Fruit fly (Drosophila melanogaster): ENCODE measurements around the gene CG13671.
A peak's percentile ranks its signal among the peaks of the same experiment; 100 is the strongest.

CG13671 gene

DNA sequence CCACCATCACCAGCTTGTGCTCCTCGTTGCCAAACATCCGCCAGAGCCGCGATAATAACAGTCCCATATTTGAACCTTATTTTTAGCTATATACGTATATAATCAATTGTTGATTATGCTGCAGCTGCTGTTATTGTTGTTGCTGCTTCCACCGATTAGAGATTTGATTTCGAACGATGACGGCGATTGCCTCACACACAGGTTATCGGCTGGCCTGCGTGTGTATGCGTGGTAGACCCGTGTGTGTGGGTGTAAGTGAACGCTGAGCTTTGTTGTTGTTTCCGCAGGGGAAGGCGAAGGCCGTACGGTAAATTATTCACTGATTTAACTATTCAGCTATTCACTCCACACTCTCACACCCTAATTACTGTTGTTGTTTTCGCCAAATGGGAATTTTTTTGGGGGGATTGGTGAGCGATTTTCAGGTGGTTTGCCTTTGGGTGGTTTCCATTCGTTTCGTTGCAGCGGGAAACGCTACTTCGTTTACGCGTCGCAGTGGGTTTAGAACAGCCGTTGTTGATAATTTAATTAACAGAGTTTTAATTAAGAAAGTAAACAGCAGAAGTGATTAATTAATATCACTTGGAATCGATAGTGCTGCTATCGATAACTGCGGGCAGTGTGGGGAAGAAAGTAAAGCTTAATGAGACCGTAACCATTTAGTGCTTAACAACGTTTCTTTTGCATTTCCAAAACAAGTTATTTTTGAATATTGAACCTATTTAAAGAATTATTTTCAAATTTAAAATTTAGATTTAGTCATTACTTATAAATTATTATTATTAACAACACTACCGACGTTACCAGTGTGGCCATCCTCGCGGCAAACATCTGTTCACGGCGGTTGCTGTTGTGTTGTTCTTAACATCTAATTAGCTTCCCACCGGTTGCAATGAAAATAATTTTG is at the start of gene CG13671, which contains the start of gene Arl5:
Gene CG13671, plus strand, starts transcription at position 841 of the 907 bp plus-strand sequence.
Gene Arl5, minus strand, starts transcription at position 616 of the 907 bp plus-strand sequence.
- TF ChIP-seq CG12768 (GFP tag; optimal IDR thresholded peaks at IDR 0.05) (peak; percentile 57), cnc (optimal IDR thresholded peaks at IDR 0.05) (no peak), cic (GFP tag; optimal IDR thresholded peaks at IDR 0.05) (peak; percentile 54), pad (GFP tag; optimal IDR thresholded peaks at IDR 0.05) (peak; percentile 100), CG5204 (GFP tag; optimal IDR thresholded peaks at IDR 0.05) (no peak), kay (GFP tag; ENCODE audit: borderline replicate concordance) (no peak), bab1 (GFP tag; optimal IDR thresholded peaks at IDR 0.05) (peak; percentile 84), CG7101 (tag; optimal IDR thresholded peaks at IDR 0.05) (peak; percentile 80), Hr96 (GFP tag; optimal IDR thresholded peaks at IDR 0.05) (no peak), tj (GFP tag; optimal IDR thresholded peaks at IDR 0.05) (peak; percentile 31), Clk (GFP tag; optimal IDR thresholded peaks at IDR 0.05) (peak; percentile 60), ovo (GFP tag; optimal IDR thresholded peaks at IDR 0.05) (peak; percentile 83), CG1620 (GFP tag; optimal IDR thresholded peaks at IDR 0.05) (peak; percentile 66), CG33017 (tag; optimal IDR thresholded peaks at IDR 0.05) (peak; percentile 44), CG11617 (GFP tag; optimal IDR thresholded peaks at IDR 0.05) (peak; percentile 82), Crg-1 (GFP tag; optimal IDR thresholded peaks at IDR 0.05) (peak; percentile 72), toe (GFP tag; optimal IDR thresholded peaks at IDR 0.05) (no peak), CG14711 (tag; optimal IDR thresholded peaks at IDR 0.05) (peak; percentile 83), CG7045 (GFP tag; optimal IDR thresholded peaks at IDR 0.05) (peak; percentile 66), Mnt (GFP tag; optimal IDR thresholded peaks at IDR 0.05) (peak; percentile 32)

DNA sequence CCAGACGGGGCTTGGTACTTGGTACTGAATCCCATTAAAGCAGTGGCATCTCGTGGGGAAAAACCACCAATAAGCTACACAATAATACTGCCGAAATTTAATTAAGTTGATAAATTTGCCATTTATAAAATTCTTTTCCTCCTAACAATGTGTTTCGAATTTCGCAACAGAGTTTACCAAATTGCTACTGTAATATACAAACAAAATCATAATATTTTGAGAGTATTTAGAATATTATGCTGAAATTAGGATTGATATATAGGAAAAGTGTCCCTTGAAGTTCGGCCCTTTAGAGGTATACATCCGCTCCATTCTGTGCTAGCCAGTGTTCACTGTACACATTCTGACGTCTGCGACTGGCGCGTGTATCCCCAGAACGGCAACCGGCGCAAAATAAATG is 15.2 kb upstream of the CG13671 start:
- TF ChIP-seq CG7101 (tag; optimal IDR thresholded peaks at IDR 0.05): no peak
- TF ChIP-seq CG33017 (tag; optimal IDR thresholded peaks at IDR 0.05): no peak
- no peak for TF ChIP-seq Clk (GFP tag; optimal IDR thresholded peaks at IDR 0.05)
- TF ChIP-seq CG5204 (GFP tag; optimal IDR thresholded peaks at IDR 0.05): no peak
- no peak for TF ChIP-seq toe (GFP tag; optimal IDR thresholded peaks at IDR 0.05)
- no peak for TF ChIP-seq bab1 (GFP tag; optimal IDR thresholded peaks at IDR 0.05)
- no peak for TF ChIP-seq tj (GFP tag; optimal IDR thresholded peaks at IDR 0.05)
- TF ChIP-seq kay (GFP tag; ENCODE audit: borderline replicate concordance): no peak
- TF ChIP-seq Crg-1 (GFP tag; optimal IDR thresholded peaks at IDR 0.05): no peak

DNA sequence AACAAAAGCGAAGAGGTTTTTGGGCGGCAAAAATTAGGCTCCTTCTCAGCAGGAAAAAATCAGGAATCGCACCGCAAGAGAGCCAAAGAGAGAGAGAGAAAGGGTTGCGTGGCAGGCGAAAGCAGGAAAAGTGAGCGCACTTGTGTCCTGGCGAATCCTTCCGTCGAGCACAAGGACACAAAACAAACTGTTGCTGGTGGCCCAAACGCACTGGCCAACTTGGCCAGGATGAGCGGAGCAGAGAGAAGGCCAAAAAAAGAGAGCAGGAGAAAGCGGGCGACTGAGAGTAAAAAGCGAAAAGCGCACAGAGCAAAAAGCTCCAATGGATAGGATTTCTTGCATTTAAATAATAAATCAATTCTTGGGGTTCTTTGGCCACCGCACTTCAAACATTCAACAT is 14.6 kb upstream of the CG13671 start:
- TF ChIP-seq CG7101 (tag; optimal IDR thresholded peaks at IDR 0.05) (no peak), toe (GFP tag; optimal IDR thresholded peaks at IDR 0.05) (no peak), CG1620 (GFP tag; optimal IDR thresholded peaks at IDR 0.05) (no peak), CG14711 (tag; optimal IDR thresholded peaks at IDR 0.05) (no peak), bab1 (GFP tag; optimal IDR thresholded peaks at IDR 0.05) (no peak), Mnt (GFP tag; optimal IDR thresholded peaks at IDR 0.05) (no peak), tj (GFP tag; optimal IDR thresholded peaks at IDR 0.05) (no peak), Crg-1 (GFP tag; optimal IDR thresholded peaks at IDR 0.05) (no peak), CG7045 (GFP tag; optimal IDR thresholded peaks at IDR 0.05) (no peak), kay (GFP tag; ENCODE audit: borderline replicate concordance) (no peak), pad (GFP tag; optimal IDR thresholded peaks at IDR 0.05) (no peak), CG12768 (GFP tag; optimal IDR thresholded peaks at IDR 0.05) (no peak), cnc (optimal IDR thresholded peaks at IDR 0.05) (no peak), Hr96 (GFP tag; optimal IDR thresholded peaks at IDR 0.05) (no peak), CG11617 (GFP tag; optimal IDR thresholded peaks at IDR 0.05) (no peak), CG5204 (GFP tag; optimal IDR thresholded peaks at IDR 0.05) (no peak)

DNA sequence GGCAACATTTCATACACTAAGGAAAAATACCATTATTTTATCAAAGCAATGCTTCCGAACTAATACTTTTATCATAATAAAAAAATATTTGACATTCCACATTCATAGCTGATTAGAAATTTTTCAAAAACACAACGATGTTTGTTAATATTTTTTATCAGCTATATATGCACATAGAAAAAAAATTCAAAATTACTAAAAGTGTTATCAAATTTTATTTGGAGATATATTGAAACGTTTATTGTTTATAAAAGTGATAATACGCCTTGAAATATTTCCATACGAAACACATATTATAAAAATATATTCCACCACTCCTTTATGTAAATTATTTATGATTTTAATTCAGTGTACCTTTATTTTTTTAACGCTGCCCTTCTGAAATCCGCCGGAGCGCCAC is 14.1 kb upstream of the CG13671 start:
- TF ChIP-seq CG1620 (GFP tag; optimal IDR thresholded peaks at IDR 0.05) (no peak), cnc (optimal IDR thresholded peaks at IDR 0.05) (no peak), bab1 (GFP tag; optimal IDR thresholded peaks at IDR 0.05) (no peak), toe (GFP tag; optimal IDR thresholded peaks at IDR 0.05) (no peak), Clk (GFP tag; optimal IDR thresholded peaks at IDR 0.05) (no peak), Mnt (GFP tag; optimal IDR thresholded peaks at IDR 0.05) (no peak), Crg-1 (GFP tag; optimal IDR thresholded peaks at IDR 0.05) (no peak), Hr96 (GFP tag; optimal IDR thresholded peaks at IDR 0.05) (no peak), CG33017 (tag; optimal IDR thresholded peaks at IDR 0.05) (no peak), CG14711 (tag; optimal IDR thresholded peaks at IDR 0.05) (no peak), CG12768 (GFP tag; optimal IDR thresholded peaks at IDR 0.05) (no peak), pad (GFP tag; optimal IDR thresholded peaks at IDR 0.05) (no peak), cic (GFP tag; optimal IDR thresholded peaks at IDR 0.05) (no peak), ovo (GFP tag; optimal IDR thresholded peaks at IDR 0.05) (no peak), CG7101 (tag; optimal IDR thresholded peaks at IDR 0.05) (no peak), kay (GFP tag; ENCODE audit: borderline replicate concordance) (no peak), tj (GFP tag; optimal IDR thresholded peaks at IDR 0.05) (no peak), CG5204 (GFP tag; optimal IDR thresholded peaks at IDR 0.05) (no peak)

DNA sequence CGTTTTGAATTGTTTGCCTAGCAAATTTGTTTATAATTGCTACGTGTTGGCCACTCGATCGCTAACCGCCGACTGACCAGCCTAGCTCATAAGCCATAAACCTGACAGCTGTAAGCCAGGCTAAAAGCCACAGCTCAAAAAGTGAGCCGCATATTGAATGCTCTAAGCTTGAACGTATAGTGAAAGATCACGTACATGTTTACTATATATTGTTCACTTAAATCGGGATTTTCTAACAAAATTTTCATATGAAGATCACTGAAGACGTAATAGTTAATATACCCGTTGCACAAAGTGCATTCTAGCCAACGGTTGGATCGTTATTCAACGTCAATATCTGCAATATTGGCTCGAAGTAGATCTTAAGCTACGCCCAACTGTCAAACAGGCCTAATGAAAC is 13.5 kb upstream of the CG13671 start:
- TF ChIP-seq CG14711 (tag; optimal IDR thresholded peaks at IDR 0.05): no peak
- TF ChIP-seq CG7101 (tag; optimal IDR thresholded peaks at IDR 0.05): no peak
- no peak for TF ChIP-seq pad (GFP tag; optimal IDR thresholded peaks at IDR 0.05)
- TF ChIP-seq toe (GFP tag; optimal IDR thresholded peaks at IDR 0.05): no peak
- TF ChIP-seq cic (GFP tag; optimal IDR thresholded peaks at IDR 0.05): no peak
- TF ChIP-seq CG12768 (GFP tag; optimal IDR thresholded peaks at IDR 0.05): no peak
- TF ChIP-seq CG33017 (tag; optimal IDR thresholded peaks at IDR 0.05): no peak

DNA sequence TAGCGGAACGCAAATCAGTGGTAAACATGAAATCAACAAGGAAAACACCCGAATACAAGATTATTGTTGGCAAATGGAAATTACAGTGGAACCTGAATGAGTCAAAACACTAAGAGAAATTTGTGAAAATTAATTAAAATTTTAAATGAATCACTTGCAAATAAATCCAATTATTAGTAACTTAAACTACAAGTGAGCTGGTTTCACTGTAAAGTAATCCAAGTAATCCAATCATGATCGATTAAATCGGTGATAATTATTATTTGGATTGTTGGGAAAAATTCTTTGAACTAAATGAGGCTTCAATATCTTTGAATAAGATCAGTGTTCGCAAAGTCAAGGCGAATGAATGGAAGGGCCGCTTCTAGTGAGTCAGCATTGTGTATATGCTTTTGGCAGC is 11.5 kb upstream of the CG13671 start:
- TF ChIP-seq CG7101 (tag; optimal IDR thresholded peaks at IDR 0.05) (no peak), Crg-1 (GFP tag; optimal IDR thresholded peaks at IDR 0.05) (no peak), ovo (GFP tag; optimal IDR thresholded peaks at IDR 0.05) (no peak), bab1 (GFP tag; optimal IDR thresholded peaks at IDR 0.05) (no peak), cnc (optimal IDR thresholded peaks at IDR 0.05) (no peak), Mnt (GFP tag; optimal IDR thresholded peaks at IDR 0.05) (no peak), CG7045 (GFP tag; optimal IDR thresholded peaks at IDR 0.05) (no peak), kay (GFP tag; ENCODE audit: borderline replicate concordance) (no peak)
